Fruit fly (Drosophila melanogaster) whole organism, embryonic: ENCODE measurements around the gene DAAM.

Experiments
- Abd-B ChIP-seq: fragments of 200-800 bp; sonication (Bioruptor generic); optimal IDR thresholded peaks from 2 replicates; lab custom pipeline; 2018; ENCODE audit warnings: missing biosample characterization, mild to moderate bottlenecking, missing genetic modification characterization, moderate library complexity
- Antp ChIP-seq: fragments of 200-800 bp; sonication (Bioruptor generic); optimal IDR thresholded peaks from 3 replicates; lab custom pipeline; 2016; ENCODE audit warnings: missing biosample characterization, missing genetic modification characterization
- Blimp-1 ChIP-seq: fragments of 200-800 bp; sonication (Bioruptor generic); optimal IDR thresholded peaks from 3 replicates; lab custom pipeline; 2018; ENCODE audit warnings: missing biosample characterization, missing genetic modification characterization, mild to moderate bottlenecking, moderate library complexity, missing genetic modification reagents
- CG1024 ChIP-seq: fragments of 200-800 bp; sonication (Bioruptor generic); IDR thresholded peaks from 2 replicates; pipeline ENCODE4 v1.3.6; 2022; ENCODE audit warnings: missing biosample characterization, missing genetic modification characterization
- CG10321 ChIP-seq: fragments of 200-800 bp; sonication (Bioruptor generic); IDR thresholded peaks from 2 replicates; pipeline ENCODE4 v1.3.6; 2022; ENCODE audit warnings: missing biosample characterization, missing genetic modification characterization
- CG10462 ChIP-seq: fragments of 200-800 bp; sonication (Bioruptor generic); optimal IDR thresholded peaks from 2 replicates; lab custom pipeline; 2016; ENCODE audit warnings: missing biosample characterization, missing genetic modification characterization
- CG10979 ChIP-seq: fragments of 200-800 bp; sonication (Bioruptor generic); optimal IDR thresholded peaks from 2 replicates; lab custom pipeline; 2018; ENCODE audit warnings: missing biosample characterization, mild to moderate bottlenecking, missing genetic modification characterization, moderate library complexity
- CG11085 ChIP-seq: fragments of 200-800 bp; sonication (Bioruptor generic); IDR thresholded peaks from 2 replicates; pipeline ENCODE4 v1.3.6; 2022; ENCODE audit warnings: missing biosample characterization, missing genetic modification characterization
- CG11696 ChIP-seq: fragments of 200-800 bp; sonication (Bioruptor generic); IDR thresholded peaks from 2 replicates; pipeline ENCODE4 v1.3.6; 2022; ENCODE audit warnings: missing biosample characterization, missing genetic modification characterization
- CG12155 ChIP-seq: fragments of 200-800 bp; sonication (Bioruptor generic); optimal IDR thresholded peaks from 3 replicates; lab custom pipeline; 2016; ENCODE audit warnings: missing biosample characterization, missing genetic modification characterization
- CG12744 ChIP-seq: fragments of 200-800 bp; sonication (Bioruptor generic); optimal IDR thresholded peaks from 2 replicates; lab custom pipeline; 2016; ENCODE audit warnings: missing biosample characterization, missing genetic modification characterization
- CG14014 ChIP-seq: fragments of 200-800 bp; sonication (Bioruptor generic); IDR thresholded peaks from 2 replicates; pipeline ENCODE4 v1.3.6; 2022; ENCODE audit warnings: missing biosample characterization, missing genetic modification characterization
- CG15696 ChIP-seq: fragments of 200-800 bp; sonication (Bioruptor generic); optimal IDR thresholded peaks from 2 replicates; lab custom pipeline; 2019; ENCODE audit warnings: missing biosample characterization, mild to moderate bottlenecking, missing genetic modification characterization, moderate library complexity
- CG16813 ChIP-seq: fragments of 200-800 bp; sonication (Bioruptor generic); IDR thresholded peaks from 3 replicates; pipeline ENCODE4 v1.3.6; 2022; ENCODE audit warnings: missing biosample characterization, missing genetic modification characterization; ENCODE audit not compliant: partially characterized antibody
- CG16863 ChIP-seq: fragments of 200-800 bp; sonication (Bioruptor generic); optimal IDR thresholded peaks from 3 replicates; lab custom pipeline; 2016; ENCODE audit warnings: missing biosample characterization, missing genetic modification characterization
- CG17359 ChIP-seq: fragments of 200-800 bp; sonication (Bioruptor generic); optimal IDR thresholded peaks from 3 replicates; lab custom pipeline; 2018; ENCODE audit warnings: missing biosample characterization, mild to moderate bottlenecking, missing genetic modification characterization, moderate library complexity
- CG1792 ChIP-seq: fragments of 200-800 bp; sonication (Bioruptor generic); optimal IDR thresholded peaks from 2 replicates; lab custom pipeline; 2016; ENCODE audit warnings: missing biosample characterization, missing genetic modification characterization
- CG3065 ChIP-seq: fragments of 200-800 bp; sonication (Bioruptor generic); optimal IDR thresholded peaks from 2 replicates; lab custom pipeline; 2016; ENCODE audit warnings: missing biosample characterization, missing genetic modification characterization
- CG4707 ChIP-seq: fragments of 200-800 bp; sonication (Bioruptor generic); optimal IDR thresholded peaks from 2 replicates; lab custom pipeline; 2018; ENCODE audit warnings: missing biosample characterization, mild to moderate bottlenecking, missing genetic modification characterization, moderate library complexity
- CG4820 ChIP-seq: fragments of 200-800 bp; sonication (Bioruptor generic); optimal IDR thresholded peaks from 3 replicates; lab custom pipeline; 2016; ENCODE audit warnings: missing biosample characterization, missing genetic modification characterization
- CG6175 ChIP-seq: fragments of 200-800 bp; sonication (Bioruptor generic); IDR thresholded peaks from 3 replicates; pipeline ENCODE4 v1.3.6; 2022; ENCODE audit warnings: missing biosample characterization, missing genetic modification characterization
- CTCF ChIP-seq: fragments of 200-800 bp; sonication (Bioruptor generic); optimal IDR thresholded peaks from 2 replicates; lab custom pipeline; 2017; ENCODE audit warnings: missing biosample characterization, mild to moderate bottlenecking, missing genetic modification characterization, moderate library complexity
- CrebB ChIP-seq: fragments of 200-800 bp; sonication (Bioruptor generic); optimal IDR thresholded peaks from 3 replicates; lab custom pipeline; 2018; ENCODE audit warnings: missing biosample characterization, mild to moderate bottlenecking, missing genetic modification characterization
- Dp ChIP-seq: fragments of 200-800 bp; sonication (Bioruptor generic); optimal IDR thresholded peaks from 2 replicates; lab custom pipeline; 2018; ENCODE audit warnings: missing biosample characterization, mild to moderate bottlenecking, missing genetic modification characterization, moderate library complexity
- Drgx ChIP-seq: fragments of 200-800 bp; sonication (Bioruptor generic); IDR thresholded peaks from 2 replicates; pipeline ENCODE4 v1.3.6; 2022; ENCODE audit warnings: missing biosample characterization, missing genetic modification characterization
- Fer1 ChIP-seq: fragments of 200-800 bp; sonication (Bioruptor generic); optimal IDR thresholded peaks from 2 replicates; lab custom pipeline; 2017; ENCODE audit warnings: missing biosample characterization, mild to moderate bottlenecking, missing genetic modification characterization
- HLH3B ChIP-seq: fragments of 200-800 bp; sonication (Bioruptor generic); IDR thresholded peaks from 2 replicates; pipeline ENCODE4 v1.3.6; 2022; ENCODE audit warnings: missing biosample characterization, missing genetic modification characterization
- HmgD ChIP-seq: fragments of 200-800 bp; sonication (Bioruptor generic); optimal IDR thresholded peaks from 3 replicates; lab custom pipeline; 2016; ENCODE audit warnings: missing biosample characterization, missing genetic modification characterization
- Jarid2 ChIP-seq: fragments of 200-800 bp; sonication (Bioruptor generic); optimal IDR thresholded peaks from 3 replicates; lab custom pipeline; 2017; ENCODE audit warnings: mild to moderate bottlenecking, missing biosample characterization, missing genetic modification reagents, missing genetic modification characterization
- Mrtf ChIP-seq: fragments of 200-800 bp; sonication (Bioruptor generic); IDR thresholded peaks from 3 replicates; pipeline ENCODE4 v1.3.6; 2022; ENCODE audit warnings: missing biosample characterization, missing genetic modification characterization
- Myb ChIP-seq: fragments of 200-800 bp; sonication (Bioruptor generic); optimal IDR thresholded peaks from 2 replicates; lab custom pipeline; 2016; ENCODE audit warnings: missing biosample characterization, missing genetic modification characterization
- NfI ChIP-seq: fragments of 200-800 bp; sonication (Bioruptor generic); optimal IDR thresholded peaks from 3 replicates; lab custom pipeline; 2018; ENCODE audit warnings: missing biosample characterization, mild to moderate bottlenecking, missing genetic modification characterization, moderate library complexity
- Rx ChIP-seq: fragments of 200-800 bp; sonication (Bioruptor generic); IDR thresholded peaks from 2 replicates; pipeline ENCODE4 v1.3.6; 2022; ENCODE audit warnings: missing biosample characterization, missing genetic modification characterization
- Six4 ChIP-seq: fragments of 200-800 bp; sonication (Bioruptor generic); optimal IDR thresholded peaks from 2 replicates; lab custom pipeline; 2016; ENCODE audit warnings: missing biosample characterization, missing genetic modification characterization
- Sox102F ChIP-seq: fragments of 200-800 bp; sonication (Bioruptor generic); optimal IDR thresholded peaks from 2 replicates; lab custom pipeline; 2018; ENCODE audit warnings: missing biosample characterization, mild to moderate bottlenecking, missing genetic modification characterization, moderate library complexity
- al ChIP-seq: fragments of 200-800 bp; sonication (Bioruptor generic); IDR thresholded peaks from 2 replicates; pipeline ENCODE4 v1.3.6; 2022; ENCODE audit warnings: missing biosample characterization, missing genetic modification characterization
- bbx ChIP-seq: fragments of 200-800 bp; sonication (Bioruptor generic); IDR thresholded peaks from 2 replicates; pipeline ENCODE4 v1.3.6; 2022; ENCODE audit warnings: missing biosample characterization, missing genetic modification characterization; ENCODE audit not compliant: partially characterized antibody
- bsh ChIP-seq, 2 experiments: fragments of 200-800 bp; sonication (Bioruptor generic); optimal IDR thresholded peaks; 2 replicates each; lab custom pipeline; 2017 to 2018; ENCODE audit warnings: mild to moderate bottlenecking in 2 of 2, missing biosample characterization in 2 of 2, missing genetic modification characterization in 2 of 2, moderate library complexity in 1 of 2
- crc ChIP-seq: fragments of 200-800 bp; sonication (Bioruptor generic); optimal IDR thresholded peaks from 2 replicates; lab custom pipeline; 2016; ENCODE audit warnings: missing biosample characterization, missing genetic modification characterization
- esg ChIP-seq: fragments of 200-800 bp; sonication (Bioruptor generic); conservative IDR thresholded peaks from 2 replicates; pipeline ENCODE4 v1.3.6; 2022; ENCODE audit warnings: missing biosample characterization, missing genetic modification characterization
- gcm ChIP-seq: fragments of 200-800 bp; sonication (Bioruptor generic); optimal IDR thresholded peaks from 2 replicates; lab custom pipeline; 2019; ENCODE audit warnings: missing biosample characterization, mild to moderate bottlenecking, missing genetic modification characterization, moderate library complexity
- mld ChIP-seq: fragments of 200-800 bp; sonication (Bioruptor generic); IDR thresholded peaks from 3 replicates; pipeline ENCODE4 v1.3.6; 2022; ENCODE audit warnings: missing biosample characterization, missing genetic modification characterization; ENCODE audit not compliant: partially characterized antibody
- nau ChIP-seq: fragments of 200-800 bp; sonication (Bioruptor generic); optimal IDR thresholded peaks from 3 replicates; lab custom pipeline; 2017; ENCODE audit warnings: missing biosample characterization, mild to moderate bottlenecking, missing genetic modification characterization, missing genetic modification reagents
- oc ChIP-seq: fragments of 200-800 bp; sonication (Bioruptor generic); optimal IDR thresholded peaks from 2 replicates; lab custom pipeline; 2018; ENCODE audit warnings: missing biosample characterization, mild to moderate bottlenecking, missing genetic modification characterization, moderate library complexity
- pb ChIP-seq: fragments of 200-800 bp; sonication (Bioruptor generic); optimal IDR thresholded peaks from 3 replicates; lab custom pipeline; 2016; ENCODE audit warnings: missing biosample characterization, missing genetic modification characterization
- phol ChIP-seq: fragments of 200-800 bp; sonication (Bioruptor generic); optimal IDR thresholded peaks from 3 replicates; lab custom pipeline; 2018; ENCODE audit warnings: missing biosample characterization, mild to moderate bottlenecking, missing genetic modification characterization, moderate library complexity
- schlank ChIP-seq: fragments of 200-800 bp; sonication (Bioruptor generic); optimal IDR thresholded peaks from 2 replicates; lab custom pipeline; 2018; ENCODE audit warnings: missing biosample characterization, mild to moderate bottlenecking, missing genetic modification characterization
- sens ChIP-seq: fragments of 200-800 bp; sonication (Bioruptor generic); peaks from one replicate; lab custom pipeline; 2016; ENCODE audit warnings: missing biosample characterization, missing genetic modification characterization
- seq ChIP-seq: fragments of 200-800 bp; sonication (Bioruptor generic); IDR thresholded peaks from 2 replicates; pipeline ENCODE4 v1.3.6; 2022; ENCODE audit warnings: missing biosample characterization, missing genetic modification characterization
- slou ChIP-seq: fragments of 200-800 bp; sonication (Bioruptor generic); optimal IDR thresholded peaks from 3 replicates; lab custom pipeline; 2016; ENCODE audit warnings: missing biosample characterization, missing genetic modification characterization
- tup ChIP-seq: fragments of 200-800 bp; sonication (Bioruptor generic); optimal IDR thresholded peaks from 2 replicates; lab custom pipeline; 2016; ENCODE audit warnings: missing biosample characterization, mild to moderate bottlenecking, missing genetic modification characterization, moderate library complexity
- unc-4 ChIP-seq: fragments of 200-800 bp; sonication (Bioruptor generic); IDR thresholded peaks from 2 replicates; pipeline ENCODE4 v1.3.6; 2022; ENCODE audit warnings: missing biosample characterization, missing genetic modification characterization; ENCODE audit not compliant: partially characterized antibody

Gene DAAM

dm6 chrX:1272848-1273247, 49.3 kb downstream of the DAAM start (continued):
- no peak for TF ChIP-seq CrebB (tag; lab: Kevin White, UChicago)
- TF ChIP-seq NfI, result peak; percentile 22
- TF ChIP-seq CG3065 (GFP tag; lab: Kevin White, UChicago), result no peak
- TF ChIP-seq HmgD, result no peak
- peak; percentile 28 for TF ChIP-seq crc
- TF ChIP-seq HLH3B, result peak; percentile 51
- peak; percentile 67 for TF ChIP-seq CG10979 (tag; lab: Kevin White, UChicago)
- no peak for TF ChIP-seq CG16813 (GFP tag; lab: Robert Waterston, UW)
- no peak for TF ChIP-seq CTCF (GFP tag; lab: Kevin White, UChicago)
- TF ChIP-seq Sox102F (GFP tag; lab: Kevin White, UChicago), result peak; percentile 63
- no peak for TF ChIP-seq schlank (tag; lab: Kevin White, UChicago)
- TF ChIP-seq Six4 (GFP tag; lab: Kevin White, UChicago), result peak; percentile 24
- no peak for TF ChIP-seq CG6175
- TF ChIP-seq Mrtf (GFP tag; lab: Robert Waterston, UW), result peak; percentile 37; the same call in 1 of the 3 replicates
- peak; percentile 59 for TF ChIP-seq CG4820 (GFP tag; lab: Kevin White, UChicago)
- no peak for TF ChIP-seq unc-4 (GFP tag; lab: Robert Waterston, UW)
- TF ChIP-seq Myb, result peak; percentile 5
- no peak for TF ChIP-seq nau
- no peak for TF ChIP-seq CG12744
- TF ChIP-seq seq (GFP tag; lab: Robert Waterston, UW), result no peak
- peak; percentile 61 for TF ChIP-seq CG14014 (GFP tag; lab: Robert Waterston, UW)
- TF ChIP-seq CG17359 (tag; lab: Kevin White, UChicago), result peak; percentile 68
- no peak; the same call in 1 of the 2 replicates for TF ChIP-seq esg (GFP tag; lab: Robert Waterston, UW)
- no peak for TF ChIP-seq tup
- peak; percentile 21 for TF ChIP-seq CG1792 (GFP tag; lab: Kevin White, UChicago)
- TF ChIP-seq oc (tag; lab: Kevin White, UChicago), result no peak
- peak; percentile 44 for TF ChIP-seq Abd-B (GFP tag; lab: Kevin White, UChicago)
- no peak for TF ChIP-seq Drgx (GFP tag; lab: Robert Waterston, UW)
- TF ChIP-seq Rx (GFP tag; lab: Robert Waterston, UW), result no peak
- peak; percentile 39 for TF ChIP-seq CG16863 (GFP tag; lab: Kevin White, UChicago)
- peak; percentile 34 for TF ChIP-seq slou (GFP tag; lab: Kevin White, UChicago)
- TF ChIP-seq CG1024 (GFP tag; lab: Robert Waterston, UW), result peak; percentile 44; the same call in 1 of the 2 replicates
- no peak for TF ChIP-seq CG4707 (GFP tag; lab: Kevin White, UChicago)
- TF ChIP-seq al (GFP tag; lab: Robert Waterston, UW), result 0 out of 2 replicates have a peak, but pooled peaks have one; percentile 9
- no peak for TF ChIP-seq CG15696 (tag; lab: Kevin White, UChicago)
- TF ChIP-seq CG11085 (GFP tag; lab: Robert Waterston, UW), result no peak
- TF ChIP-seq Blimp-1, result peak; percentile 75
- TF ChIP-seq phol (tag; lab: Kevin White, UChicago), result peak; percentile 65
- no peak for TF ChIP-seq CG10321 (GFP tag; lab: Robert Waterston, UW)
- TF ChIP-seq bsh (GFP tag; optimal IDR thresholded peaks at IDR 0.05; lab: Kevin White, UChicago), result peak in 1 of 2 experiments; percentile 81
- TF ChIP-seq CG12155, result peak; percentile 34
- peak; percentile 47 for TF ChIP-seq Antp (GFP tag; lab: Kevin White, UChicago)
- peak; percentile 7 for TF ChIP-seq pb (GFP tag; lab: Kevin White, UChicago)
- TF ChIP-seq CG10462 (GFP tag; lab: Kevin White, UChicago), result peak; percentile 8
- no peak for TF ChIP-seq Dp
- TF ChIP-seq CG11696 (GFP tag; lab: Robert Waterston, UW), result no peak
- peak; percentile 45 for TF ChIP-seq Fer1 (GFP tag; lab: Kevin White, UChicago)
- peak; percentile 94 for TF ChIP-seq sens (GFP tag; lab: Kevin White, UChicago)
- peak; percentile 5 for TF ChIP-seq gcm (GFP tag; lab: Kevin White, UChicago)
- no peak for TF ChIP-seq bbx (GFP tag; lab: Robert Waterston, UW)
- TF ChIP-seq mld (GFP tag; lab: Robert Waterston, UW), result no peak
- no peak for TF ChIP-seq Jarid2
